Fruit fly (Drosophila melanogaster): ENCODE data around the gene CG10300.

The CG10300 gene

dm6 chr3R:23724843-23725506, 13.6 kb downstream of the CG10300 start:
- TF ChIP-seq gl (tag; optimal IDR thresholded peaks at IDR 0.05) (no peak), CG12605 (GFP tag; IDR thresholded peaks at IDR 0.05) (no peak), EcR (GFP tag; optimal IDR thresholded peaks at IDR 0.05) (peak; percentile 61)

- no peak for TF ChIP-seq gl (tag; optimal IDR thresholded peaks at IDR 0.05)
- TF ChIP-seq Pif1B (GFP tag; optimal IDR thresholded peaks at IDR 0.05) = no peak
- TF ChIP-seq rn (GFP tag; IDR thresholded peaks at IDR 0.05) = no peak
- TF ChIP-seq CG32121 (GFP tag; IDR thresholded peaks at IDR 0.05) = no peak
- TF ChIP-seq CG15710 (tag; optimal IDR thresholded peaks at IDR 0.05) = no peak
- no peak for TF ChIP-seq CG17806 (tag; optimal IDR thresholded peaks at IDR 0.05)
- TF ChIP-seq CG8159 (tag; optimal IDR thresholded peaks at IDR 0.05) = no peak
- TF ChIP-seq CG34367 (tag; optimal IDR thresholded peaks at IDR 0.05) = no peak
- no peak for TF ChIP-seq CG9948 (tag; optimal IDR thresholded peaks at IDR 0.05)
Observed at dm6 chr3R:23725711-23726349, 14.5 kb downstream of the CG10300 start.

dm6 chr3R:23726740-23727139, 15.4 kb downstream of the CG10300 start:
- peak; percentile 70 for TF ChIP-seq CG8301 (tag; optimal IDR thresholded peaks at IDR 0.05)
- TF ChIP-seq fd96Ca (GFP tag; IDR thresholded peaks at IDR 0.05) = 0 out of 3 replicates have a peak, but pooled peaks have one; percentile 50
- peak; percentile 40 for TF ChIP-seq Snoo (tag; optimal IDR thresholded peaks at IDR 0.05)
- no peak for TF ChIP-seq CG10348 (GFP tag; IDR thresholded peaks at IDR 0.05)
- TF ChIP-seq CG8159 (tag; optimal IDR thresholded peaks at IDR 0.05) = peak; percentile 69
- TF ChIP-seq CG34367 (tag; optimal IDR thresholded peaks at IDR 0.05) = peak; percentile 27
- peak; percentile 33; the same call in 1 of the 2 replicates for TF ChIP-seq rn (GFP tag; IDR thresholded peaks at IDR 0.05)
- TF ChIP-seq CG14655 (GFP tag; optimal IDR thresholded peaks at IDR 0.05) = peak; percentile 67
- no peak for TF ChIP-seq CG13204 (GFP tag; optimal IDR thresholded peaks at IDR 0.05)
- TF ChIP-seq EcR (GFP tag; optimal IDR thresholded peaks at IDR 0.05) = no peak
- TF ChIP-seq Pif1B (GFP tag; optimal IDR thresholded peaks at IDR 0.05) = peak; percentile 45
- no peak for TF ChIP-seq gl (tag; optimal IDR thresholded peaks at IDR 0.05)
- no peak for TF ChIP-seq D1 (tag; optimal IDR thresholded peaks at IDR 0.05)
- peak; percentile 67 for TF ChIP-seq CG12605 (GFP tag; IDR thresholded peaks at IDR 0.05)
- peak; percentile 83 for TF ChIP-seq CG4496 (GFP tag; IDR thresholded peaks at IDR 0.05)
- peak; percentile 84 for TF ChIP-seq CG32121 (GFP tag; IDR thresholded peaks at IDR 0.05)
- peak; percentile 60 for TF ChIP-seq CG15710 (tag; optimal IDR thresholded peaks at IDR 0.05)
- peak; percentile 34 for TF ChIP-seq CG17806 (tag; optimal IDR thresholded peaks at IDR 0.05)
- peak; percentile 63 for TF ChIP-seq CG9948 (tag; optimal IDR thresholded peaks at IDR 0.05)
- peak; percentile 63 for TF ChIP-seq Pif1A (GFP tag; optimal IDR thresholded peaks at IDR 0.05)
- peak; percentile 75 for TF ChIP-seq Ets98B (GFP tag; IDR thresholded peaks at IDR 0.05)

dm6 chr3R:23727657-23728056, 16.3 kb downstream of the CG10300 start:
- TF ChIP-seq CG9948 (tag; optimal IDR thresholded peaks at IDR 0.05) = no peak
- no peak for TF ChIP-seq Ets98B (GFP tag; IDR thresholded peaks at IDR 0.05)
- no peak for TF ChIP-seq CG15710 (tag; optimal IDR thresholded peaks at IDR 0.05)
- no peak for TF ChIP-seq rn (GFP tag; IDR thresholded peaks at IDR 0.05)

dm6 chr3R:23728086-23728485, 16.8 kb downstream of the CG10300 start:
- peak; percentile 23 for TF ChIP-seq CG14655 (GFP tag; optimal IDR thresholded peaks at IDR 0.05)
- TF ChIP-seq Pif1B (GFP tag; optimal IDR thresholded peaks at IDR 0.05) = peak; percentile 44
- peak; percentile 76; the same call in 2 of the 3 replicates for TF ChIP-seq CG4496 (GFP tag; IDR thresholded peaks at IDR 0.05)
- TF ChIP-seq EcR (GFP tag; optimal IDR thresholded peaks at IDR 0.05) = no peak
- peak; percentile 28; the same call in 1 of the 2 replicates for TF ChIP-seq CG32121 (GFP tag; IDR thresholded peaks at IDR 0.05)
- 0 out of 3 replicates have a peak, but pooled peaks have one; percentile 25 for TF ChIP-seq fd96Ca (GFP tag; IDR thresholded peaks at IDR 0.05)
- no peak for TF ChIP-seq CG34367 (tag; optimal IDR thresholded peaks at IDR 0.05)
- TF ChIP-seq Pif1A (GFP tag; optimal IDR thresholded peaks at IDR 0.05) = peak; percentile 57
- TF ChIP-seq Snoo (tag; optimal IDR thresholded peaks at IDR 0.05) = no peak
- peak; percentile 7 for TF ChIP-seq CG9948 (tag; optimal IDR thresholded peaks at IDR 0.05)
- peak; percentile 52 for TF ChIP-seq CG15710 (tag; optimal IDR thresholded peaks at IDR 0.05)
- no peak for TF ChIP-seq CG10348 (GFP tag; IDR thresholded peaks at IDR 0.05)
- peak; percentile 62 for TF ChIP-seq CG13204 (GFP tag; optimal IDR thresholded peaks at IDR 0.05)
- TF ChIP-seq CG12605 (GFP tag; IDR thresholded peaks at IDR 0.05) = peak; percentile 85
- no peak for TF ChIP-seq CG8301 (tag; optimal IDR thresholded peaks at IDR 0.05)
- peak; percentile 71; the same call in 1 of the 2 replicates for TF ChIP-seq Ets98B (GFP tag; IDR thresholded peaks at IDR 0.05)
- peak; percentile 49 for TF ChIP-seq CG8159 (tag; optimal IDR thresholded peaks at IDR 0.05)
- TF ChIP-seq rn (GFP tag; IDR thresholded peaks at IDR 0.05) = no peak
- TF ChIP-seq D1 (tag; optimal IDR thresholded peaks at IDR 0.05) = no peak
- TF ChIP-seq CG17806 (tag; optimal IDR thresholded peaks at IDR 0.05) = no peak
- TF ChIP-seq gl (tag; optimal IDR thresholded peaks at IDR 0.05) = peak; percentile 62

dm6 chr3R:23729066-23729465, 17.7 kb downstream of the CG10300 start:
- no peak for TF ChIP-seq CG17806 (tag; optimal IDR thresholded peaks at IDR 0.05)

All from whole organism, pupa.